Worm (Caenorhabditis elegans) whole organism, early embryonic: ENCODE results near the gene knl-3.

ENCODE experiments used
- B0310.2 ChIP-seq: sonication (generic microtip); optimal IDR thresholded peaks from 2 replicates; lab custom pipeline; 2016; ENCODE audit warnings: mild to moderate bottlenecking, missing genetic modification characterization, missing compliant biosample characterization
- F13C5.2 ChIP-seq: sonication (generic microtip); optimal IDR thresholded peaks from 2 replicates; lab custom pipeline; 2017; ENCODE audit warnings: mild to moderate bottlenecking, missing genetic modification characterization, inconsistent platforms, missing compliant biosample characterization
- aly-1 ChIP-seq: sonication (generic microtip); optimal IDR thresholded peaks from 2 replicates; lab custom pipeline; 2016; ENCODE audit warnings: missing genetic modification characterization, missing compliant biosample characterization
- ama-1 ChIP-seq: fragments of 150-350 bp; optimal IDR thresholded peaks from 2 replicates; lab custom pipeline; 2014
- ceh-13 ChIP-seq: fragments of 200-800 bp; sonication (Bioruptor generic); optimal IDR thresholded peaks from 2 replicates; lab custom pipeline; 2018; ENCODE audit warnings: mild to moderate bottlenecking, missing genetic modification characterization, missing compliant biosample characterization
- ceh-36 ChIP-seq: sonication (generic microtip); optimal IDR thresholded peaks from 2 replicates; lab custom pipeline; 2016; ENCODE audit warnings: missing genetic modification characterization, inconsistent platforms, missing compliant biosample characterization
- ets-7 ChIP-seq: sonication (generic microtip); optimal IDR thresholded peaks from 2 replicates; lab custom pipeline; 2016; ENCODE audit warnings: missing genotype, missing genetic modification characterization, missing compliant biosample characterization
- flt-1 ChIP-seq: fragments of 200-800 bp; sonication (Bioruptor generic); IDR thresholded peaks from 2 replicates; pipeline ENCODE4 v1.3.6; 2022; ENCODE audit warnings: missing genetic modification characterization, missing compliant biosample characterization
- hmbx-1 ChIP-seq: sonication (generic microtip); optimal IDR thresholded peaks from 2 replicates; lab custom pipeline; 2016; ENCODE audit warnings: mild to moderate bottlenecking, missing genetic modification characterization, missing compliant biosample characterization
- hmg-4 ChIP-seq: fragments of 200-800 bp; sonication (Bioruptor generic); optimal IDR thresholded peaks from 2 replicates; lab custom pipeline; 2018; ENCODE audit warnings: mild to moderate bottlenecking, missing genetic modification characterization, missing compliant biosample characterization
- hnd-1 ChIP-seq: sonication (generic microtip); optimal IDR thresholded peaks from 2 replicates; lab custom pipeline; 2016; ENCODE audit warnings: missing genetic modification characterization, missing compliant biosample characterization
- pes-1 ChIP-seq: fragments of 200-800 bp; sonication (Bioruptor generic); IDR thresholded peaks from 2 replicates; pipeline ENCODE4 v1.3.6; 2022; ENCODE audit warnings: missing genetic modification reagents, missing genetic modification characterization, missing compliant biosample characterization
- scrt-1 ChIP-seq: fragments of 200-800 bp; sonication (Bioruptor generic); IDR thresholded peaks from 2 replicates; pipeline ENCODE4 v1.3.6; 2022; ENCODE audit warnings: missing genetic modification characterization, missing compliant biosample characterization
- sea-1 ChIP-seq: fragments of 200-800 bp; sonication (Bioruptor generic); conservative IDR thresholded peaks from 2 replicates; pipeline ENCODE4 v1.3.6; 2022; ENCODE audit warnings: missing genetic modification characterization, missing compliant biosample characterization
- tbx-11 ChIP-seq: fragments of 200-800 bp; sonication (Bioruptor generic); IDR thresholded peaks from 2 replicates; pipeline ENCODE4 v1.3.6; 2022; ENCODE audit warnings: missing genetic modification characterization, missing compliant biosample characterization
- tbx-37 ChIP-seq: fragments of 200-800 bp; sonication (Bioruptor generic); conservative IDR thresholded peaks from 2 replicates; pipeline ENCODE4 v1.3.6; 2022; ENCODE audit warnings: missing genetic modification reagents, missing genetic modification characterization, missing compliant biosample characterization
- tra-4 ChIP-seq: sonication (generic microtip); optimal IDR thresholded peaks from 2 replicates; lab custom pipeline; 2017; ENCODE audit warnings: missing genetic modification characterization, missing compliant biosample characterization

knl-3 gene

DNA sequence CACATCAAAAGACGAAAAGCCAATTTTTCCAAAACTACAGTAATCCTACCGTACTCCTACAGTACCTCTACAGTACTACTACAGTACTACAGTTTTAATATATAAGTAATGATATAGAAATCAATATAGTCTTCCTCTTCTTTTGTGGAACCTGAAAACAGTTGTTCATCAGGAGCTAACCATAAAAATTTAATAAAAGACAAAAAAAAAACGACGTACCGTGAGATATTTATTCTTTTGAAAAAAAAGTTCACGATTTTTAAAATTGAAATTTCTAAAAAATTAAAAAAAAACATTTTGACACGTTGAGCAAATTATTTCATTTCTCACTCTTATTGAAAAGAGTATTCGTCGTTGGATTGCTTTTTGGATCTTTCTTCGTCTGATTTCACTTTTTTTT is 42.1 kb downstream of the knl-3 start, which contains the start of gene Y32G9A.3:
TSS of gene Y32G9A.3 (plus strand) at position 301 of the 400 bp plus-strand sequence.
- TF ChIP-seq aly-1 (tag; lab: Kevin White, UChicago) (no peak), hmg-4 (GFP tag; lab: Kevin White, UChicago) (no peak)

- no peak for TF ChIP-seq F13C5.2
- TF ChIP-seq B0310.2 (tag; lab: Kevin White, UChicago), result no peak
- TF ChIP-seq scrt-1 (GFP tag; lab: Robert Waterston, UW), result no peak
- no peak for TF ChIP-seq hnd-1 (tag; lab: Kevin White, UChicago)
- no peak for TF ChIP-seq hmbx-1 (tag; lab: Kevin White, UChicago)
- TF ChIP-seq tra-4 (tag; lab: Kevin White, UChicago), result no peak
- TF ChIP-seq tbx-11 (GFP tag; lab: Robert Waterston, UW), result no peak
- no peak for TF ChIP-seq ceh-36 (tag; lab: Kevin White, UChicago)
- TF ChIP-seq tbx-37 (GFP tag; lab: Robert Waterston, UW), result no peak
- TF ChIP-seq ceh-13 (GFP tag; lab: Kevin White, UChicago), result no peak
- TF ChIP-seq sea-1 (GFP tag; lab: Robert Waterston, UW), result no peak
- TF ChIP-seq aly-1 (tag; lab: Kevin White, UChicago), result no peak
- no peak for TF ChIP-seq pes-1 (GFP tag; lab: Robert Waterston, UW)
- TF ChIP-seq ets-7 (tag; lab: Kevin White, UChicago), result no peak
- TF ChIP-seq ama-1 (lab: Kevin White, UChicago), result no peak
- no peak for TF ChIP-seq flt-1 (GFP tag; lab: Robert Waterston, UW)
- no peak for TF ChIP-seq hmg-4 (GFP tag; lab: Kevin White, UChicago)
Measured at ce11 chrV:1918030-1918559, 49.1 kb downstream of the knl-3 start, which contains the start of gene Y32G9A.2. Y32G9A.2 (plus strand) TSS chrV:1918509.

- TF ChIP-seq tra-4 (tag; lab: Kevin White, UChicago) (no peak), tbx-11 (GFP tag; lab: Robert Waterston, UW) (no peak), sea-1 (GFP tag; lab: Robert Waterston, UW) (no peak), ceh-36 (tag; lab: Kevin White, UChicago) (no peak), tbx-37 (GFP tag; lab: Robert Waterston, UW) (no peak)
Measured at ce11 chrV:1920105-1920504, 51.1 kb downstream of the knl-3 start, which contains the start of gene Y32G9A.12. Y32G9A.12 (minus strand) TSS chrV:1920205.
